Worm (Caenorhabditis elegans) whole organism, L1 larva: ENCODE data around the gene ZK1098.6.

Experiments used
- C16A3.4 ChIP-seq: fragments of 150-350 bp; optimal IDR thresholded peaks from 2 replicates; lab custom pipeline; 2014; ENCODE audit warnings: missing biosample characterization, missing genetic modification characterization
- aly-2 ChIP-seq: fragments of 150-350 bp; optimal IDR thresholded peaks from 2 replicates; lab custom pipeline; 2014; ENCODE audit warnings: missing biosample characterization, missing genetic modification characterization
- ceh-82 ChIP-seq, 3 experiments: fragments of 150-350 bp in 1 of 3; sonication (generic microtip) in 2 of 3; optimal IDR thresholded peaks; 2 replicates each; lab custom pipeline; 2014 to 2017; ENCODE audit warnings: missing biosample characterization in 3 of 3, missing genetic modification characterization in 3 of 3
- ces-1 ChIP-seq: fragments of 150-350 bp; optimal IDR thresholded peaks from 2 replicates; lab custom pipeline; 2014; ENCODE audit warnings: missing biosample characterization, missing genetic modification reagents, missing genetic modification characterization
- egl-27 ChIP-seq, 2 experiments: fragments of 150-350 bp in 1 of 2; sonication (generic microtip); optimal IDR thresholded peaks; 3 replicates each; lab custom pipeline; 2017 to 2018; ENCODE audit warnings: missing biosample characterization in 2 of 2, missing genetic modification characterization in 2 of 2, missing genetic modification reagents in 2 of 2
- fkh-10 ChIP-seq: sonication (generic microtip); optimal IDR thresholded peaks from 2 replicates; lab custom pipeline; 2017; ENCODE audit warnings: missing biosample characterization, missing genetic modification reagents, missing genetic modification characterization
- fkh-8 ChIP-seq: sonication (generic microtip); optimal IDR thresholded peaks from 2 replicates; lab custom pipeline; 2016; ENCODE audit warnings: mild to moderate bottlenecking, missing genetic modification characterization, missing compliant biosample characterization
- jun-1 ChIP-seq: fragments of 150-350 bp; optimal IDR thresholded peaks from 2 replicates; lab custom pipeline; 2014; ENCODE audit warnings: missing biosample characterization, missing genetic modification reagents, missing genetic modification characterization
- lin-15B ChIP-seq: fragments of 150-350 bp; sonication (generic microtip); optimal IDR thresholded peaks from 3 replicates; lab custom pipeline; 2014; ENCODE audit warnings: missing biosample characterization, missing genetic modification characterization
- lir-3 ChIP-seq: sonication (generic microtip); optimal IDR thresholded peaks from 2 replicates; lab custom pipeline; 2016; ENCODE audit warnings: mild to moderate bottlenecking, missing genetic modification characterization, moderate library complexity, missing compliant biosample characterization; ENCODE audit not compliant: poor library complexity
- pag-3 ChIP-seq: sonication (generic microtip); optimal IDR thresholded peaks from 2 replicates; lab custom pipeline; 2017; ENCODE audit warnings: missing genetic modification characterization, mild to moderate bottlenecking, missing compliant biosample characterization, antibody characterized with exemption, borderline replicate concordance; ENCODE audit not compliant: insufficient read depth
- snpc-4 ChIP-seq: fragments of 150-350 bp; optimal IDR thresholded peaks from 2 replicates; lab custom pipeline; 2014; ENCODE audit warnings: missing biosample characterization, missing genetic modification characterization
- unc-98 ChIP-seq: fragments of 200-800 bp; sonication (Bioruptor generic); IDR thresholded peaks from 2 replicates; pipeline ENCODE4 v1.3.6; 2022; ENCODE audit warnings: missing genetic modification characterization, missing compliant biosample characterization

ce11 chrIII:9496083-9496482 lies 30.9 kb upstream of the ZK1098.6 start:
- no peak for TF ChIP-seq ceh-82 (tag; optimal IDR thresholded peaks at IDR 0.05; lab: Kevin White, UChicago)
- TF ChIP-seq fkh-10 (GFP tag; lab: Kevin White, UChicago), result no peak
- TF ChIP-seq ces-1 (GFP tag; lab: Kevin White, UChicago), result no peak
- TF ChIP-seq unc-98 (GFP tag; lab: Robert Waterston, UW), result no peak
- no peak for TF ChIP-seq egl-27 (tag; optimal IDR thresholded peaks at IDR 0.05; lab: Kevin White, UChicago)
- no peak for TF ChIP-seq lir-3
- TF ChIP-seq lin-15B (tag; lab: Kevin White, UChicago), result no peak
- no peak for TF ChIP-seq pag-3 (tag; lab: Kevin White, UChicago)
- no peak for TF ChIP-seq aly-2 (tag; lab: Kevin White, UChicago)
- TF ChIP-seq C16A3.4 (tag; lab: Kevin White, UChicago), result no peak
- TF ChIP-seq jun-1 (tag; lab: Kevin White, UChicago), result no peak
- no peak for TF ChIP-seq fkh-8 (tag; lab: Kevin White, UChicago)
- no peak for TF ChIP-seq snpc-4 (tag; lab: Kevin White, UChicago)
